Worm (Caenorhabditis elegans) whole organism, L3 larva: ENCODE results near the gene K02F3.9.

ENCODE experiments used
- nhr-12 ChIP-seq: fragments of 150-350 bp; optimal IDR thresholded peaks from 2 replicates; lab custom pipeline; 2014; ENCODE audit warnings: missing biosample characterization, missing genetic modification characterization
- pha-4 ChIP-seq: fragments of 150-350 bp; optimal IDR thresholded peaks from 2 replicates; lab custom pipeline; 2014; ENCODE audit warnings: missing biosample characterization, missing genetic modification reagents, missing genetic modification characterization
- pqm-1 ChIP-seq: fragments of 150-350 bp; optimal IDR thresholded peaks from 2 replicates; lab custom pipeline; 2017; ENCODE audit warnings: missing biosample characterization, missing genetic modification characterization, inconsistent platforms
- zag-1 ChIP-seq: fragments of 150-350 bp; optimal IDR thresholded peaks from 2 replicates; lab custom pipeline; 2014; ENCODE audit warnings: missing biosample characterization, missing genetic modification characterization

DNA sequence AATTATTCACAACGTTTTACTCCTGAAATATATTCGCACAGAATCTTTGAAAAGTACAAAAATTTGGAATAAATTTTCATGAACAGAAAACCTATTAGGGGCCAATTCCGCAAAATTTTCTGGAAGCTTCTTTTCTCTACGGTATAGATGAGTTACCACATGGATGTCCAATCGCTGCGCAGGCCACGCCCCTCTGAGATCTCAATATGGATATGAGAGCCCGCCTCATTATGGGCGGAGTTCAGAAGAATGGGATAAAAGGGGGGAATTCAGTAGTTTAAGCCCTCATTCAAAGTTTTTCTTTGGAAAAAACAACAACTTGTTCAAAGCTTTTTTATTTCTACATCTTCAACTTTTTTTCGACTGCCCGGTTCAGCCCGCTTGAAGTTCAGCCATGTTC is 29.6 kb downstream of the K02F3.9 start, which contains the start of gene daf-7:
- no peak for TF ChIP-seq nhr-12 (tag; lab: Kevin White, UChicago)
- TF ChIP-seq zag-1 (tag; lab: Kevin White, UChicago): no peak
- TF ChIP-seq pha-4 (tag; lab: Kevin White, UChicago): no peak
- TF ChIP-seq pqm-1 (tag; lab: Kevin White, UChicago): no peak
